Worm (Caenorhabditis elegans) whole organism, L4 larva: ENCODE measurements around the gene srw-48.

Experiments used
- F44E2.7 ChIP-seq: fragments of 200-800 bp; sonication (Bioruptor generic); IDR thresholded peaks from 2 replicates; pipeline ENCODE4 v2.1.2; 2022; ENCODE audit warnings: missing genetic modification characterization, missing compliant biosample characterization
- ceh-82 ChIP-seq: sonication (generic microtip); optimal IDR thresholded peaks from 2 replicates; lab custom pipeline; 2017; ENCODE audit warnings: missing biosample characterization, missing genetic modification characterization
- ces-1 ChIP-seq: fragments of 150-350 bp; sonication (generic microtip); optimal IDR thresholded peaks from 4 replicates; lab custom pipeline; 2014; ENCODE audit warnings: missing biosample characterization, missing genetic modification reagents, missing genetic modification characterization
- dve-1 ChIP-seq: sonication (generic microtip); optimal IDR thresholded peaks from 2 replicates; lab custom pipeline; 2017; ENCODE audit warnings: antibody characterized with exemption, mild to moderate bottlenecking, missing genetic modification characterization, missing compliant biosample characterization; ENCODE audit not compliant: insufficient read depth
- mep-1 ChIP-seq: fragments of 150-350 bp; sonication (generic microtip); optimal IDR thresholded peaks from 3 replicates; lab custom pipeline; 2014; ENCODE audit warnings: missing biosample characterization, missing genetic modification characterization
- mxl-3 ChIP-seq: fragments of 200-800 bp; sonication (Bioruptor generic); optimal IDR thresholded peaks from 2 replicates; lab custom pipeline; 2018; ENCODE audit warnings: mild to moderate bottlenecking, missing genetic modification characterization, missing compliant biosample characterization
- nhr-28 ChIP-seq: fragments of 150-350 bp; optimal IDR thresholded peaks from 2 replicates; lab custom pipeline; 2014; ENCODE audit warnings: missing biosample characterization, missing genetic modification characterization
- nhr-77 ChIP-seq: fragments of 150-350 bp; optimal IDR thresholded peaks from 2 replicates; lab custom pipeline; 2014; ENCODE audit warnings: missing biosample characterization, missing genetic modification characterization
- pha-4 ChIP-seq, 2 experiments: fragments of 150-350 bp in 1 of 2; fragments of 200-800 bp in 1 of 2; sonication (Bioruptor generic) in 1 of 2; IDR thresholded peaks in 1 of 2; optimal IDR thresholded peaks in 1 of 2; 2 replicates each; pipeline versions ENCODE4 v1.3.6 to Lab custom; 2014 to 2022; ENCODE audit warnings: missing genetic modification characterization in 2 of 2, missing genetic modification reagents in 2 of 2, missing biosample characterization in 1 of 2, missing compliant biosample characterization in 1 of 2
- pqm-1 ChIP-seq: sonication (generic microtip); optimal IDR thresholded peaks from 2 replicates; lab custom pipeline; 2017; ENCODE audit warnings: missing biosample characterization, missing genetic modification characterization
- unc-130 ChIP-seq: sonication (generic microtip); optimal IDR thresholded peaks from 2 replicates; lab custom pipeline; 2016; ENCODE audit warnings: missing genetic modification reagents, missing genetic modification characterization, missing compliant biosample characterization
- unc-62 ChIP-seq, 3 experiments: fragments of 150-350 bp in 1 of 3; sonication (generic microtip); optimal IDR thresholded peaks in 2 of 3; peaks in 1 of 3; 1 replicate in 1 of 3; 2 replicates in 2 of 3; lab custom pipeline; 2014 to 2017; ENCODE audit warnings: missing biosample characterization in 3 of 3, missing genetic modification characterization in 3 of 3, missing genetic modification reagents in 3 of 3, missing genotype in 1 of 3

- no peak for TF ChIP-seq pha-4 (GFP tag; IDR thresholded peaks at IDR 0.05; lab: Robert Waterston, UW)
- no peak for TF ChIP-seq pha-4 (tag; optimal IDR thresholded peaks at IDR 0.05; lab: Kevin White, UChicago)
- no peak for TF ChIP-seq mep-1 (tag; lab: Kevin White, UChicago)
- no peak for TF ChIP-seq F44E2.7
- no peak for TF ChIP-seq nhr-77 (tag; lab: Kevin White, UChicago)
- TF ChIP-seq nhr-28 (tag; lab: Kevin White, UChicago): no peak
- no peak for TF ChIP-seq ces-1
- TF ChIP-seq unc-62 (GFP tag; optimal IDR thresholded peaks at IDR 0.05 in 1 of 2; lab: Kevin White, UChicago): peak in 1 of 2 experiments; percentile 72
- TF ChIP-seq unc-62 (tag; optimal IDR thresholded peaks at IDR 0.05; lab: Kevin White, UChicago): no peak
- TF ChIP-seq unc-130: no peak
- no peak for TF ChIP-seq pqm-1 (tag; lab: Kevin White, UChicago)
- TF ChIP-seq mxl-3 (GFP tag; lab: Kevin White, UChicago): no peak
- TF ChIP-seq ceh-82 (tag; lab: Kevin White, UChicago): no peak
- no peak for TF ChIP-seq dve-1 (tag; lab: Kevin White, UChicago)
Observed at ce11 chrV:16437546-16437945, 16.8 kb downstream of the srw-48 start, which contains the start of gene F26D2.15.
